Worm (Caenorhabditis elegans) whole organism, L3 larva: Measurements from ENCODE around the gene ceh-31.
A peak's percentile ranks its signal among the peaks of the same experiment; 100 is the strongest.

Source experiments
- R02D3.7 ChIP-seq: fragments of 150-350 bp; optimal IDR thresholded peaks from 2 replicates; lab custom pipeline; 2014; ENCODE audit warnings: missing biosample characterization, missing genetic modification characterization
- ZK546.5 ChIP-seq: sonication (generic microtip); optimal IDR thresholded peaks from 2 replicates; lab custom pipeline; 2017; ENCODE audit warnings: missing biosample characterization, missing genetic modification characterization
- aly-2 ChIP-seq: fragments of 150-350 bp; optimal IDR thresholded peaks from 2 replicates; lab custom pipeline; 2014; ENCODE audit warnings: missing biosample characterization, missing genetic modification characterization
- ama-1 ChIP-seq: fragments of 150-350 bp; optimal IDR thresholded peaks from 2 replicates; lab custom pipeline; 2018
- ceh-16 ChIP-seq: sonication (generic microtip); optimal IDR thresholded peaks from 2 replicates; lab custom pipeline; 2017; ENCODE audit warnings: missing biosample characterization, missing genetic modification characterization
- ceh-28 ChIP-seq: fragments of 150-350 bp; optimal IDR thresholded peaks from 2 replicates; lab custom pipeline; 2014; ENCODE audit warnings: missing biosample characterization, missing genetic modification reagents, missing genetic modification characterization
- ceh-82 ChIP-seq: fragments of 150-350 bp; optimal IDR thresholded peaks from 2 replicates; lab custom pipeline; 2014; ENCODE audit warnings: missing biosample characterization, missing genetic modification characterization
- ceh-9 ChIP-seq: sonication (generic microtip); optimal IDR thresholded peaks from 2 replicates; lab custom pipeline; 2018; ENCODE audit warnings: missing biosample characterization, missing genetic modification characterization
- daf-12 ChIP-seq: fragments of 150-350 bp; optimal IDR thresholded peaks from 2 replicates; lab custom pipeline; 2014; ENCODE audit warnings: missing biosample characterization, missing genetic modification reagents, missing genetic modification characterization
- egl-27 ChIP-seq: sonication (generic microtip); optimal IDR thresholded peaks from 4 replicates; lab custom pipeline; 2017; ENCODE audit warnings: missing biosample characterization, missing genetic modification reagents, missing genetic modification characterization
- egl-5 ChIP-seq: fragments of 150-350 bp; optimal IDR thresholded peaks from 2 replicates; lab custom pipeline; 2017; ENCODE audit warnings: missing biosample characterization, missing genetic modification reagents, missing genetic modification characterization, inconsistent platforms
- elt-1 ChIP-seq: fragments of 150-350 bp; optimal IDR thresholded peaks from 2 replicates; lab custom pipeline; 2014; ENCODE audit warnings: missing biosample characterization, missing genetic modification characterization
- elt-2 ChIP-seq: sonication (generic microtip); optimal IDR thresholded peaks from 2 replicates; lab custom pipeline; 2016; ENCODE audit warnings: missing genetic modification reagents, mild to moderate bottlenecking, missing genetic modification characterization, missing compliant biosample characterization
- elt-3 ChIP-seq, 3 experiments: fragments of 150-350 bp in 1 of 3; sonication (generic microtip) in 2 of 3; optimal IDR thresholded peaks; 2 replicates in 2 of 3; 4 replicates in 1 of 3; lab custom pipeline; 2014 to 2017; ENCODE audit warnings: missing biosample characterization in 3 of 3, missing genetic modification characterization in 3 of 3
- eor-1 ChIP-seq, 2 experiments: fragments of 150-350 bp; optimal IDR thresholded peaks; 2 replicates each; lab custom pipeline; 2014 to 2018; ENCODE audit warnings: missing biosample characterization in 2 of 2, missing genetic modification characterization in 2 of 2
- fkh-10 ChIP-seq: sonication (generic microtip); optimal IDR thresholded peaks from 2 replicates; lab custom pipeline; 2017; ENCODE audit warnings: missing biosample characterization, missing genetic modification reagents, missing genetic modification characterization
- fkh-2 ChIP-seq: fragments of 150-350 bp; optimal IDR thresholded peaks from 2 replicates; lab custom pipeline; 2014; ENCODE audit warnings: missing biosample characterization, missing genetic modification reagents, missing genetic modification characterization
- fos-1 ChIP-seq: fragments of 150-350 bp; optimal IDR thresholded peaks from 2 replicates; lab custom pipeline; 2014; ENCODE audit warnings: missing biosample characterization, missing genetic modification characterization
- hmg-11 ChIP-seq: sonication (generic microtip); optimal IDR thresholded peaks from 2 replicates; lab custom pipeline; 2016; ENCODE audit warnings: missing genetic modification characterization, missing compliant biosample characterization
- jun-1 ChIP-seq: fragments of 150-350 bp; optimal IDR thresholded peaks from 2 replicates; lab custom pipeline; 2014; ENCODE audit warnings: missing biosample characterization, missing genetic modification reagents, missing genetic modification characterization
- lin-15B ChIP-seq: fragments of 150-350 bp; optimal IDR thresholded peaks from 2 replicates; lab custom pipeline; 2014; ENCODE audit warnings: missing biosample characterization, missing genetic modification characterization
- lin-39 ChIP-seq: fragments of 150-350 bp; optimal IDR thresholded peaks from 2 replicates; lab custom pipeline; 2018; ENCODE audit warnings: missing biosample characterization, missing genetic modification reagents, missing genetic modification characterization
- lsy-12 ChIP-seq: sonication (generic microtip); optimal IDR thresholded peaks from 2 replicates; lab custom pipeline; 2016; ENCODE audit warnings: mild to moderate bottlenecking, missing genetic modification characterization, missing compliant biosample characterization
- mdl-1 ChIP-seq: fragments of 150-350 bp; optimal IDR thresholded peaks from 2 replicates; lab custom pipeline; 2014; ENCODE audit warnings: missing biosample characterization, missing genetic modification characterization
- mml-1 ChIP-seq: fragments of 150-350 bp; sonication (generic microtip); optimal IDR thresholded peaks from 3 replicates; lab custom pipeline; 2014; ENCODE audit warnings: missing biosample characterization, missing genetic modification characterization
- nfya-1 ChIP-seq: sonication (generic microtip); optimal IDR thresholded peaks from 2 replicates; lab custom pipeline; 2017; ENCODE audit warnings: missing genetic modification characterization, mild to moderate bottlenecking, missing compliant biosample characterization, antibody characterized with exemption, moderate library complexity; ENCODE audit not compliant: insufficient read depth
- nhr-11 ChIP-seq: fragments of 150-350 bp; optimal IDR thresholded peaks from 2 replicates; lab custom pipeline; 2014; ENCODE audit warnings: missing biosample characterization, missing genetic modification characterization
- nhr-12 ChIP-seq: fragments of 150-350 bp; optimal IDR thresholded peaks from 2 replicates; lab custom pipeline; 2014; ENCODE audit warnings: missing biosample characterization, missing genetic modification characterization
- nhr-23 ChIP-seq: fragments of 150-350 bp; optimal IDR thresholded peaks from 2 replicates; lab custom pipeline; 2014; ENCODE audit warnings: missing biosample characterization, missing genetic modification reagents, missing genetic modification characterization
- nhr-237 ChIP-seq: fragments of 150-350 bp; optimal IDR thresholded peaks from 2 replicates; lab custom pipeline; 2014; ENCODE audit warnings: missing biosample characterization, missing genetic modification characterization
- nhr-25 ChIP-seq: sonication (generic microtip); optimal IDR thresholded peaks from 2 replicates; lab custom pipeline; 2017; ENCODE audit warnings: missing biosample characterization, missing genetic modification characterization
- nhr-28 ChIP-seq: fragments of 150-350 bp; optimal IDR thresholded peaks from 2 replicates; lab custom pipeline; 2014; ENCODE audit warnings: missing biosample characterization, missing genetic modification characterization
- nhr-43 ChIP-seq: sonication (generic microtip); optimal IDR thresholded peaks from 2 replicates; lab custom pipeline; 2016; ENCODE audit warnings: mild to moderate bottlenecking, missing genetic modification characterization, missing compliant biosample characterization; ENCODE audit not compliant: poor library complexity, severe bottlenecking
- nhr-67 ChIP-seq: fragments of 150-350 bp; optimal IDR thresholded peaks from 2 replicates; lab custom pipeline; 2014; ENCODE audit warnings: missing biosample characterization, missing genetic modification characterization
- nhr-76 ChIP-seq: fragments of 150-350 bp; sonication (generic microtip); optimal IDR thresholded peaks from 5 replicates; lab custom pipeline; 2014; ENCODE audit warnings: missing biosample characterization, missing genetic modification characterization
- nhr-77 ChIP-seq: fragments of 150-350 bp; optimal IDR thresholded peaks from 2 replicates; lab custom pipeline; 2014; ENCODE audit warnings: missing biosample characterization, missing genetic modification characterization
- pha-4 ChIP-seq: fragments of 150-350 bp; optimal IDR thresholded peaks from 2 replicates; lab custom pipeline; 2014; ENCODE audit warnings: missing biosample characterization, missing genetic modification reagents, missing genetic modification characterization
- pqm-1 ChIP-seq: fragments of 150-350 bp; optimal IDR thresholded peaks from 2 replicates; lab custom pipeline; 2017; ENCODE audit warnings: missing biosample characterization, missing genetic modification characterization, inconsistent platforms
- sea-2 ChIP-seq: fragments of 150-350 bp; sonication (generic microtip); optimal IDR thresholded peaks from 4 replicates; lab custom pipeline; 2014; ENCODE audit warnings: missing biosample characterization, missing genetic modification reagents, missing genetic modification characterization
- skn-1 ChIP-seq: fragments of 150-350 bp; optimal IDR thresholded peaks from 2 replicates; lab custom pipeline; 2014; ENCODE audit warnings: missing biosample characterization, missing genetic modification characterization
- snpc-4 ChIP-seq: fragments of 150-350 bp; optimal IDR thresholded peaks from 2 replicates; lab custom pipeline; 2014; ENCODE audit warnings: missing biosample characterization, missing genetic modification characterization
- tbx-2 ChIP-seq: sonication (generic microtip); optimal IDR thresholded peaks from 2 replicates; lab custom pipeline; 2016; ENCODE audit warnings: mild to moderate bottlenecking, missing genetic modification characterization, missing compliant biosample characterization
- unc-39 ChIP-seq: sonication (generic microtip); optimal IDR thresholded peaks from 4 replicates; lab custom pipeline; 2017; ENCODE audit warnings: missing biosample characterization, missing genetic modification characterization
- unc-62 ChIP-seq: fragments of 150-350 bp; sonication (generic microtip); optimal IDR thresholded peaks from 4 replicates; lab custom pipeline; 2014; ENCODE audit warnings: missing biosample characterization, missing genetic modification reagents, missing genetic modification characterization
- zag-1 ChIP-seq: fragments of 150-350 bp; optimal IDR thresholded peaks from 2 replicates; lab custom pipeline; 2014; ENCODE audit warnings: missing biosample characterization, missing genetic modification characterization
- ztf-11 ChIP-seq: fragments of 150-350 bp; optimal IDR thresholded peaks from 2 replicates; lab custom pipeline; 2014; ENCODE audit warnings: missing biosample characterization, missing genetic modification characterization
- ztf-4 ChIP-seq: fragments of 150-350 bp; optimal IDR thresholded peaks from 2 replicates; lab custom pipeline; 2014; ENCODE audit warnings: missing biosample characterization, missing genetic modification characterization

The ceh-31 gene

DNA sequence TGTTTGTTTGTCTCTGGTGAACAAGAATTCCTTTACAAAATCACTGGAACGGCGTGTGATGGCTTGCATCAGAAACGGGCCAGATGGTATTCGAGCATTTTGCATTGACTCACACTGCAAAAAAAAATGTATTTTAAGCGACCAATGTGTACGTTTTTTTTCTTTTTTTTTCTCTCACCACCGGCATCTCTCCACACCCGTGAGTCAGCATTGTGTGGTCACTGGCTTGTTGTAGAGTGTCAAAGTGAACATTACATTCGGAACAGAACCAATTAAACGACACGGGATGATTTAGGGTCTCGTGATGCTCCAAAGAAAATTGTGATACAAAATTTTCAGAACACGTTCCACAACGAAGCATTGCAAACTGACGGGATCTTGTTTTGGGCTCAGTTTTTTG, 31.3 kb upstream of the ceh-31 start:
- TF ChIP-seq elt-3 (tag; optimal IDR thresholded peaks at IDR 0.05; lab: Kevin White, UChicago), result no peak
- TF ChIP-seq pha-4 (tag; lab: Kevin White, UChicago), result peak; percentile 66
- peak; percentile 59 for TF ChIP-seq egl-5 (tag; lab: Kevin White, UChicago)
- TF ChIP-seq, all 47 proteins: peak for 2

DNA sequence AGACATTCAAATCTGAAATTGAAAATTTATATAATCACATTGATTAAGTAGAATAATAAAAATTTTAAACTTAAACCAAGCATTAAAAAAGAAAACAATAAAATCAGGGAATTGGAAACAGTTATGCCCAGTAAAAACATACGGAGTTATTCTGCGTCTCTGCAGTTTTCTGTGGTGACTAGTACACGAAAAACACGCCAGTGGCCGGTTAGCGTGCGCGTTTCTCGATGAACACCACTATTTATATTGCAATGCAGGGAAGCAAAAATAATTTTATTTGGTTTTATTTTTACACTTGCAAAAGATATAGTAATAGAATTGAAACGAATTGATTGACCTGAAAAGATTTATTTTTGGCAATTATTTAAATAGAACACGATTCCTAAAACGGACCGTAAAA, 29.6 kb upstream of the ceh-31 start, which contains the start of gene sec-3:
Gene sec-3 (minus strand): TSS at position 21 of the 400 bp plus-strand sequence.
- TF ChIP-seq egl-5 (tag; lab: Kevin White, UChicago), result peak; percentile 84
- peak; percentile 71 for TF ChIP-seq lsy-12
- TF ChIP-seq nhr-11 (tag; lab: Kevin White, UChicago), result no peak
- no peak for TF ChIP-seq unc-39 (tag; lab: Kevin White, UChicago)
- TF ChIP-seq lin-15B (tag; lab: Kevin White, UChicago), result peak; percentile 61
- peak; percentile 92 for TF ChIP-seq nhr-23 (tag; lab: Kevin White, UChicago)
- TF ChIP-seq nhr-237 (tag; lab: Kevin White, UChicago), result no peak
- peak; percentile 4 for TF ChIP-seq unc-62 (GFP tag; lab: Kevin White, UChicago)
- TF ChIP-seq ama-1 (lab: Kevin White, UChicago), result peak; percentile 59
- TF ChIP-seq nhr-43 (tag; lab: Kevin White, UChicago), result peak; percentile 84
- no peak for TF ChIP-seq elt-1
- TF ChIP-seq pha-4 (tag; lab: Kevin White, UChicago), result peak; percentile 97
- no peak for TF ChIP-seq sea-2 (GFP tag; lab: Kevin White, UChicago)
- peak; percentile 82 for TF ChIP-seq nhr-25 (tag; lab: Kevin White, UChicago)
- peak; percentile 35 for TF ChIP-seq pqm-1 (tag; lab: Kevin White, UChicago)
- TF ChIP-seq snpc-4, result peak; percentile 88
- TF ChIP-seq ztf-11 (tag; lab: Kevin White, UChicago), result no peak
- no peak for TF ChIP-seq nhr-12
- TF ChIP-seq mml-1 (tag; lab: Kevin White, UChicago), result no peak
- no peak for TF ChIP-seq nhr-28 (tag; lab: Kevin White, UChicago)
- TF ChIP-seq hmg-11, result peak; percentile 89
- no peak for TF ChIP-seq nhr-76 (tag; lab: Kevin White, UChicago)
- TF ChIP-seq daf-12 (tag; lab: Kevin White, UChicago), result no peak
- TF ChIP-seq egl-27, result no peak
- TF ChIP-seq zag-1 (tag; lab: Kevin White, UChicago), result no peak
- TF ChIP-seq fkh-10 (GFP tag; lab: Kevin White, UChicago), result no peak
- TF ChIP-seq skn-1 (tag; lab: Kevin White, UChicago), result peak; percentile 64
- peak; percentile 58 for TF ChIP-seq nhr-77 (tag; lab: Kevin White, UChicago)
- peak; percentile 64 for TF ChIP-seq R02D3.7 (tag; lab: Kevin White, UChicago)
- peak; percentile 66 for TF ChIP-seq ceh-28 (tag; lab: Kevin White, UChicago)
- peak; percentile 55 for TF ChIP-seq fos-1 (tag; lab: Kevin White, UChicago)
- peak; percentile 70 for TF ChIP-seq ztf-4 (tag; lab: Kevin White, UChicago)
- TF ChIP-seq mdl-1 (tag; lab: Kevin White, UChicago), result no peak
- peak; percentile 81 for TF ChIP-seq elt-2 (tag; lab: Kevin White, UChicago)
- peak; percentile 76 for TF ChIP-seq jun-1 (tag; lab: Kevin White, UChicago)
- TF ChIP-seq ceh-82 (tag; lab: Kevin White, UChicago), result peak; percentile 39
- no peak for TF ChIP-seq fkh-2
- TF ChIP-seq nfya-1 (tag; lab: Kevin White, UChicago), result peak; percentile 85
- peak; percentile 83 for TF ChIP-seq lin-39 (tag; lab: Kevin White, UChicago)
- no peak for TF ChIP-seq ZK546.5 (tag; lab: Kevin White, UChicago)
- peak; percentile 23 for TF ChIP-seq aly-2 (tag; lab: Kevin White, UChicago)
- TF ChIP-seq ceh-9 (tag; lab: Kevin White, UChicago), result no peak
- no peak for TF ChIP-seq ceh-16 (tag; lab: Kevin White, UChicago)
- no peak for TF ChIP-seq elt-3 (tag; optimal IDR thresholded peaks at IDR 0.05; lab: Kevin White, UChicago)
- no peak for TF ChIP-seq nhr-67 (tag; lab: Kevin White, UChicago)
- no peak for TF ChIP-seq eor-1 (tag; optimal IDR thresholded peaks at IDR 0.05; lab: Kevin White, UChicago)
- peak; percentile 72 for TF ChIP-seq tbx-2 (tag; lab: Kevin White, UChicago)
